Fruit fly (Drosophila melanogaster) whole organism, embryonic: Measurements from ENCODE around the gene capu.

Experiments
- Ada2b ChIP-seq: fragments of 200-800 bp; sonication (Bioruptor generic); IDR thresholded peaks from 2 replicates; pipeline ENCODE4 v1.3.6; 2022; ENCODE audit warnings: missing biosample characterization, missing genetic modification characterization
- CG10147 ChIP-seq: fragments of 200-800 bp; sonication (Bioruptor generic); optimal IDR thresholded peaks from 2 replicates; lab custom pipeline; 2019; ENCODE audit warnings: missing biosample characterization, mild to moderate bottlenecking, missing genetic modification characterization, moderate library complexity
- CG10267 ChIP-seq: fragments of 200-800 bp; sonication (Bioruptor generic); optimal IDR thresholded peaks from 2 replicates; lab custom pipeline; 2018; ENCODE audit warnings: missing biosample characterization, mild to moderate bottlenecking, missing genetic modification characterization, moderate library complexity
- CG10274 ChIP-seq: fragments of 200-800 bp; sonication (Bioruptor generic); optimal IDR thresholded peaks from 3 replicates; lab custom pipeline; 2017; ENCODE audit warnings: missing biosample characterization, mild to moderate bottlenecking, missing genetic modification characterization
- CG10431 ChIP-seq: fragments of 200-800 bp; sonication (Bioruptor generic); optimal IDR thresholded peaks from 3 replicates; lab custom pipeline; 2018; ENCODE audit warnings: missing biosample characterization, mild to moderate bottlenecking, missing genetic modification characterization
- CG12155 ChIP-seq: fragments of 200-800 bp; sonication (Bioruptor generic); optimal IDR thresholded peaks from 3 replicates; lab custom pipeline; 2016; ENCODE audit warnings: missing biosample characterization, missing genetic modification characterization
- CG13894 ChIP-seq: fragments of 200-800 bp; sonication (Bioruptor generic); optimal IDR thresholded peaks from 3 replicates; lab custom pipeline; 2018; ENCODE audit warnings: missing biosample characterization, mild to moderate bottlenecking, missing genetic modification characterization, moderate library complexity
- CG14860 ChIP-seq: fragments of 200-800 bp; sonication (Bioruptor generic); IDR thresholded peaks from 3 replicates; pipeline ENCODE4 v1.3.6; 2022; ENCODE audit warnings: missing biosample characterization, missing genetic modification characterization; ENCODE audit not compliant: partially characterized antibody
- CG1529 ChIP-seq: fragments of 200-800 bp; sonication (Bioruptor generic); optimal IDR thresholded peaks from 3 replicates; lab custom pipeline; 2018; ENCODE audit warnings: missing biosample characterization, missing genetic modification characterization
- CG15696 ChIP-seq: fragments of 200-800 bp; sonication (Bioruptor generic); optimal IDR thresholded peaks from 2 replicates; lab custom pipeline; 2019; ENCODE audit warnings: missing biosample characterization, mild to moderate bottlenecking, missing genetic modification characterization, moderate library complexity
- CG17186 ChIP-seq: fragments of 200-800 bp; sonication (Bioruptor generic); optimal IDR thresholded peaks from 3 replicates; lab custom pipeline; 2017; ENCODE audit warnings: missing biosample characterization, missing genetic modification reagents, missing genetic modification characterization
- CG17568 ChIP-seq: fragments of 200-800 bp; sonication (Bioruptor generic); optimal IDR thresholded peaks from 2 replicates; lab custom pipeline; 2018; ENCODE audit warnings: missing biosample characterization, mild to moderate bottlenecking, missing genetic modification characterization, moderate library complexity
- CG17802 ChIP-seq: fragments of 200-800 bp; sonication (Bioruptor generic); optimal IDR thresholded peaks from 2 replicates; lab custom pipeline; 2018; ENCODE audit warnings: missing biosample characterization, mild to moderate bottlenecking, missing genetic modification characterization, moderate library complexity
- CG2202 ChIP-seq: fragments of 200-800 bp; sonication (Bioruptor generic); optimal IDR thresholded peaks from 2 replicates; lab custom pipeline; 2018; ENCODE audit warnings: missing biosample characterization, mild to moderate bottlenecking, missing genetic modification characterization
- CG31224 ChIP-seq: fragments of 200-800 bp; sonication (Bioruptor generic); IDR thresholded peaks from 2 replicates; pipeline ENCODE4 v1.3.6; 2022; ENCODE audit warnings: missing biosample characterization, missing genetic modification characterization
- CG31388 ChIP-seq: fragments of 200-800 bp; sonication (Bioruptor generic); optimal IDR thresholded peaks from 2 replicates; lab custom pipeline; 2016; ENCODE audit warnings: missing biosample characterization, missing genetic modification characterization
- CG3163 ChIP-seq: fragments of 200-800 bp; sonication (Bioruptor generic); optimal IDR thresholded peaks from 3 replicates; lab custom pipeline; 2016; ENCODE audit warnings: missing biosample characterization, missing genetic modification characterization
- CG33213 ChIP-seq: fragments of 200-800 bp; sonication (Bioruptor generic); optimal IDR thresholded peaks from 3 replicates; lab custom pipeline; 2016; ENCODE audit warnings: missing biosample characterization, missing genetic modification characterization
- CG6175 ChIP-seq: fragments of 200-800 bp; sonication (Bioruptor generic); IDR thresholded peaks from 3 replicates; pipeline ENCODE4 v1.3.6; 2022; ENCODE audit warnings: missing biosample characterization, missing genetic modification characterization
- CG6654 ChIP-seq: fragments of 200-800 bp; sonication (Bioruptor generic); optimal IDR thresholded peaks from 2 replicates; lab custom pipeline; 2017; ENCODE audit warnings: missing biosample characterization, mild to moderate bottlenecking, missing genetic modification characterization
- CG7963 ChIP-seq: fragments of 200-800 bp; sonication (Bioruptor generic); IDR thresholded peaks from 3 replicates; pipeline ENCODE4 v1.3.6; 2022; ENCODE audit warnings: missing biosample characterization, missing genetic modification characterization; ENCODE audit not compliant: partially characterized antibody
- CG8089 ChIP-seq: fragments of 200-800 bp; sonication (Bioruptor generic); optimal IDR thresholded peaks from 3 replicates; lab custom pipeline; 2016; ENCODE audit warnings: missing biosample characterization, missing genetic modification characterization
- CG8359 ChIP-seq: fragments of 200-800 bp; sonication (Bioruptor generic); optimal IDR thresholded peaks from 2 replicates; lab custom pipeline; 2017; ENCODE audit warnings: missing biosample characterization, mild to moderate bottlenecking, missing genetic modification characterization, borderline replicate concordance
- CG9876 ChIP-seq: fragments of 200-800 bp; sonication (Bioruptor generic); optimal IDR thresholded peaks from 2 replicates; lab custom pipeline; 2016; ENCODE audit warnings: missing biosample characterization, missing genetic modification characterization
- CHES-1-like ChIP-seq: fragments of 200-800 bp; sonication (Bioruptor generic); optimal IDR thresholded peaks from 2 replicates; lab custom pipeline; 2016; ENCODE audit warnings: missing biosample characterization, missing genetic modification characterization
- D19A ChIP-seq: fragments of 200-800 bp; optimal IDR thresholded peaks from 3 replicates; lab custom pipeline; 2019; ENCODE audit warnings: missing biosample characterization, mild to moderate bottlenecking, missing genetic modification characterization, moderate library complexity
- Fer2 ChIP-seq: fragments of 200-800 bp; sonication (Bioruptor generic); optimal IDR thresholded peaks from 2 replicates; lab custom pipeline; 2018; ENCODE audit warnings: missing biosample characterization, mild to moderate bottlenecking, missing genetic modification characterization, moderate library complexity
- Lim3 ChIP-seq: fragments of 200-800 bp; sonication (Bioruptor generic); IDR thresholded peaks from 2 replicates; pipeline ENCODE4 v1.3.6; 2022; ENCODE audit warnings: missing biosample characterization, missing genetic modification characterization
- MESR4 ChIP-seq: fragments of 200-800 bp; sonication (Bioruptor generic); optimal IDR thresholded peaks from 2 replicates; lab custom pipeline; 2018; ENCODE audit warnings: missing biosample characterization, mild to moderate bottlenecking, missing genetic modification characterization, moderate library complexity
- Med ChIP-seq: fragments of 200-800 bp; sonication (Bioruptor generic); peaks from one replicate; lab custom pipeline; 2016; ENCODE audit warnings: missing biosample characterization, missing genetic modification characterization, mild to moderate bottlenecking, inconsistent platforms, moderate library complexity
- NK7.1 ChIP-seq: fragments of 200-800 bp; sonication (Bioruptor generic); optimal IDR thresholded peaks from 3 replicates; lab custom pipeline; 2016; ENCODE audit warnings: missing biosample characterization, missing genetic modification characterization
- Nf-YA ChIP-seq: fragments of 200-800 bp; sonication (Bioruptor generic); IDR thresholded peaks from 2 replicates; pipeline ENCODE4 v1.3.6; 2022; ENCODE audit warnings: missing biosample characterization, missing genetic modification characterization
- Pdp1 ChIP-seq, 2 experiments: fragments of 200-800 bp; sonication (Bioruptor generic); optimal IDR thresholded peaks; 3 replicates each; lab custom pipeline; 2016; ENCODE audit warnings: missing biosample characterization in 2 of 2, missing genetic modification characterization in 2 of 2, mild to moderate bottlenecking in 1 of 2, moderate library complexity in 1 of 2
- Rx ChIP-seq: fragments of 200-800 bp; sonication (Bioruptor generic); IDR thresholded peaks from 2 replicates; pipeline ENCODE4 v1.3.6; 2022; ENCODE audit warnings: missing biosample characterization, missing genetic modification characterization
- Tbp ChIP-seq: fragments of >200 bp; optimal IDR thresholded peaks from 2 replicates; lab custom pipeline; 2018; ENCODE audit warnings: missing biosample characterization, missing genetic modification characterization
- ab ChIP-seq: fragments of 200-800 bp; sonication (Bioruptor generic); optimal IDR thresholded peaks from 2 replicates; lab custom pipeline; 2016; ENCODE audit warnings: missing biosample characterization, missing genetic modification characterization
- ash1 ChIP-seq: fragments of 200-800 bp; sonication (Bioruptor generic); optimal IDR thresholded peaks from 2 replicates; lab custom pipeline; 2018; ENCODE audit warnings: missing biosample characterization, mild to moderate bottlenecking, missing genetic modification characterization
- ci ChIP-seq: fragments of 200-800 bp; sonication (Bioruptor generic); IDR thresholded peaks from 3 replicates; pipeline ENCODE4 v1.3.6; 2022; ENCODE audit warnings: missing biosample characterization, missing genetic modification characterization
- cwo ChIP-seq: fragments of 200-800 bp; sonication (Bioruptor generic); optimal IDR thresholded peaks from 3 replicates; lab custom pipeline; 2017; ENCODE audit warnings: missing biosample characterization, missing genetic modification characterization, mild to moderate bottlenecking, moderate library complexity, missing genetic modification reagents
- fd96Cb ChIP-seq: fragments of 200-800 bp; sonication (Bioruptor generic); optimal IDR thresholded peaks from 2 replicates; lab custom pipeline; 2018; ENCODE audit warnings: missing biosample characterization, mild to moderate bottlenecking, missing genetic modification characterization, moderate library complexity
- gcm ChIP-seq: fragments of 200-800 bp; sonication (Bioruptor generic); optimal IDR thresholded peaks from 2 replicates; lab custom pipeline; 2019; ENCODE audit warnings: missing biosample characterization, mild to moderate bottlenecking, missing genetic modification characterization, moderate library complexity
- gfzf ChIP-seq: fragments of 200-800 bp; sonication (Bioruptor generic); optimal IDR thresholded peaks from 2 replicates; lab custom pipeline; 2016; ENCODE audit warnings: missing biosample characterization, mild to moderate bottlenecking, missing genetic modification characterization, moderate library complexity
- grau ChIP-seq: fragments of 200-800 bp; optimal IDR thresholded peaks from 3 replicates; lab custom pipeline; 2019; ENCODE audit warnings: missing biosample characterization, mild to moderate bottlenecking, missing genetic modification characterization, moderate library complexity
- jigr1 ChIP-seq: fragments of 200-800 bp; sonication (Bioruptor generic); IDR thresholded peaks from 3 replicates; pipeline ENCODE4 v1.3.6; 2022; ENCODE audit warnings: missing biosample characterization, missing genetic modification characterization
- nom ChIP-seq: fragments of 200-800 bp; sonication (Bioruptor generic); optimal IDR thresholded peaks from 2 replicates; lab custom pipeline; 2017; ENCODE audit warnings: missing biosample characterization, missing genetic modification characterization, mild to moderate bottlenecking, moderate library complexity, missing genetic modification reagents
- psq ChIP-seq: fragments of 200-800 bp; sonication (Bioruptor generic); optimal IDR thresholded peaks from 2 replicates; lab custom pipeline; 2017; ENCODE audit warnings: missing biosample characterization, missing genetic modification characterization
- rib ChIP-seq: fragments of 200-800 bp; sonication (Bioruptor generic); IDR thresholded peaks from 2 replicates; pipeline ENCODE4 v1.3.6; 2022; ENCODE audit warnings: missing biosample characterization, missing genetic modification characterization
- sd ChIP-seq: fragments of 200-800 bp; sonication (Bioruptor generic); optimal IDR thresholded peaks from 3 replicates; lab custom pipeline; 2018; ENCODE audit warnings: missing biosample characterization, mild to moderate bottlenecking, missing genetic modification characterization, moderate library complexity
- trem ChIP-seq: fragments of 200-800 bp; optimal IDR thresholded peaks from 3 replicates; lab custom pipeline; 2019; ENCODE audit warnings: missing biosample characterization, mild to moderate bottlenecking, missing genetic modification characterization, moderate library complexity

Gene capu

dm6 chr2L:3827406-3828133, 75.1 kb downstream of the capu start (continued):
- TF ChIP-seq CG10274, result no peak
- no peak for TF ChIP-seq sd (tag; lab: Kevin White, UChicago)
- peak; percentile 63 for TF ChIP-seq ci (GFP tag; lab: Robert Waterston, UW)
- TF ChIP-seq Ada2b (GFP tag; lab: Robert Waterston, UW), result no peak
- TF ChIP-seq CG31388 (GFP tag; lab: Kevin White, UChicago), result peak; percentile 10
- peak; percentile 75 for TF ChIP-seq Med (GFP tag; lab: Kevin White, UChicago)
- TF ChIP-seq Fer2, result no peak
- no peak for TF ChIP-seq CG7963
- TF ChIP-seq fd96Cb (tag; lab: Kevin White, UChicago), result peak; percentile 79
- TF ChIP-seq grau (tag; lab: Kevin White, UChicago), result peak; percentile 77
- no peak for TF ChIP-seq Lim3 (GFP tag; lab: Robert Waterston, UW)
- TF ChIP-seq nom, result no peak
- no peak for TF ChIP-seq CG10147 (GFP tag; lab: Kevin White, UChicago)
- TF ChIP-seq ab (GFP tag; lab: Kevin White, UChicago), result no peak
- TF ChIP-seq MESR4 (GFP tag; lab: Kevin White, UChicago), result no peak
- TF ChIP-seq Rx, result no peak
- no peak for TF ChIP-seq CG3163 (GFP tag; lab: Kevin White, UChicago)
- TF ChIP-seq CG6654 (GFP tag; lab: Kevin White, UChicago), result no peak
- peak; percentile 46 for TF ChIP-seq CHES-1-like (GFP tag; lab: Kevin White, UChicago)
- no peak for TF ChIP-seq Nf-YA (GFP tag; lab: Robert Waterston, UW)
- no peak for TF ChIP-seq jigr1 (GFP tag; lab: Robert Waterston, UW)
- TF ChIP-seq gfzf (GFP tag; lab: Kevin White, UChicago), result no peak
- TF ChIP-seq CG1529 (GFP tag; lab: Kevin White, UChicago), result peak; percentile 76
- no peak for TF ChIP-seq CG13894 (tag; lab: Kevin White, UChicago)
- TF ChIP-seq Pdp1 (GFP tag; optimal IDR thresholded peaks at IDR 0.05; lab: Kevin White, UChicago), result peak in 1 of 2 experiments; percentile 35
- no peak for TF ChIP-seq CG31224 (GFP tag; lab: Robert Waterston, UW)
- no peak for TF ChIP-seq ash1
- peak; percentile 41 for TF ChIP-seq CG8089 (GFP tag; lab: Kevin White, UChicago)
- TF ChIP-seq gcm (GFP tag; lab: Kevin White, UChicago), result peak; percentile 91
- TF ChIP-seq CG14860 (GFP tag; lab: Robert Waterston, UW), result no peak
- TF ChIP-seq CG33213 (GFP tag; lab: Kevin White, UChicago), result peak; percentile 43
- no peak for TF ChIP-seq rib
- TF ChIP-seq CG17568 (GFP tag; lab: Kevin White, UChicago), result peak; percentile 8
- peak; percentile 58 for TF ChIP-seq CG8359 (GFP tag; lab: Kevin White, UChicago)
- no peak for TF ChIP-seq NK7.1 (GFP tag; lab: Kevin White, UChicago)
- TF ChIP-seq CG2202 (tag; lab: Kevin White, UChicago), result peak; percentile 80
- no peak for TF ChIP-seq CG17802
- no peak for TF ChIP-seq CG6175 (GFP tag; lab: Robert Waterston, UW)
- peak; percentile 91 for TF ChIP-seq CG10267 (tag; lab: Kevin White, UChicago)
- TF ChIP-seq cwo, result no peak
- no peak for TF ChIP-seq CG17186
- TF ChIP-seq psq (GFP tag; lab: Kevin White, UChicago), result no peak
- peak; percentile 50 for TF ChIP-seq CG12155
- peak; percentile 93 for TF ChIP-seq trem (tag; lab: Kevin White, UChicago)
- TF ChIP-seq CG9876 (GFP tag; lab: Kevin White, UChicago), result no peak
- TF ChIP-seq D19A (tag; lab: Kevin White, UChicago), result peak; percentile 87
- no peak for TF ChIP-seq Tbp (GFP tag; lab: Kevin White, UChicago)
- peak; percentile 99 for TF ChIP-seq CG15696 (tag; lab: Kevin White, UChicago)
- peak; percentile 49 for TF ChIP-seq CG10431
